Worm (Caenorhabditis elegans): ENCODE measurements around the gene M01B2.13.

The M01B2.13 gene

ce11 chrV:15290995-15291394 lies 25.3 kb upstream of the M01B2.13 start, which contains the start of gene cyp-34A2:
Gene cyp-34A2, minus strand, starts transcription at chrV:15291095.
- TF ChIP-seq ztf-23 (GFP tag; IDR thresholded peaks at IDR 0.05) = no peak
- no peak for TF ChIP-seq med-1 (GFP tag; optimal IDR thresholded peaks at IDR 0.05; ENCODE audit: insufficient read depth)
- no peak for TF ChIP-seq T22C8.4 (GFP tag; IDR thresholded peaks at IDR 0.05)
- no peak for TF ChIP-seq flt-1 (GFP tag; IDR thresholded peaks at IDR 0.05)
- no peak for TF ChIP-seq cog-1 (tag; optimal IDR thresholded peaks at IDR 0.05)
- TF ChIP-seq ztf-29 (GFP tag; IDR thresholded peaks at IDR 0.05) = no peak
- TF ChIP-seq klf-2 (GFP tag; conservative IDR thresholded peaks at IDR 0.05) = no peak
- TF ChIP-seq tab-1 (GFP tag; IDR thresholded peaks at IDR 0.05) = no peak
- no peak for TF ChIP-seq ref-1 (GFP tag; conservative IDR thresholded peaks at IDR 0.05)

- no peak for TF ChIP-seq med-1 (GFP tag; optimal IDR thresholded peaks at IDR 0.05; ENCODE audit: insufficient read depth)
- no peak for TF ChIP-seq T22C8.4 (GFP tag; IDR thresholded peaks at IDR 0.05)
- no peak for TF ChIP-seq ztf-29 (GFP tag; IDR thresholded peaks at IDR 0.05)
- no peak for TF ChIP-seq cog-1 (tag; optimal IDR thresholded peaks at IDR 0.05)
- no peak for TF ChIP-seq ref-1 (GFP tag; conservative IDR thresholded peaks at IDR 0.05)
- TF ChIP-seq klf-2 (GFP tag; conservative IDR thresholded peaks at IDR 0.05) = no peak
- no peak for TF ChIP-seq tab-1 (GFP tag; IDR thresholded peaks at IDR 0.05)
- no peak for TF ChIP-seq flt-1 (GFP tag; IDR thresholded peaks at IDR 0.05)
- no peak for TF ChIP-seq ztf-23 (GFP tag; IDR thresholded peaks at IDR 0.05)
Measured at ce11 chrV:15287856-15288255, 22.1 kb upstream of the M01B2.13 start, which contains the start of gene cyp-34A1. Gene cyp-34A1, minus strand, starts transcription at chrV:15287956.

DNA sequence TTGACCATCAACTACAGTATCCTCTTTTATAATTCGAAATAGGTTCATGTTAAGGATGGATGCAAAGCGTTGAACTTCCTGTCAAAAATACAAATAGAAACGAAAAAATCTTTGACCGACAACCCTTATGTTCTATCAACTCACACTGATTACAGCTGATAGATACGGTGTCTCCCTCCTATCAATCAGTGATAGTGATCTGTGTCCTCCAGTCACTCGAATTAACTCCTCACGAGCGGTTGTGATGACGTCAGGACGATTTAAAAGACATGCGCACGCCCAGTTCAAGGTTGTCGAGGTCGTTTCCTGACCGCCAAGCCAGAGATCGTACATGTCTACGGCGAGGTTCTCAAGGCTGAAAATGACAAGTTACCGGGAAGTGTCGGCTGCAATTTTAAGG lies 20.3 kb upstream of the M01B2.13 start:
- no peak for TF ChIP-seq T22C8.4 (GFP tag; IDR thresholded peaks at IDR 0.05)

DNA sequence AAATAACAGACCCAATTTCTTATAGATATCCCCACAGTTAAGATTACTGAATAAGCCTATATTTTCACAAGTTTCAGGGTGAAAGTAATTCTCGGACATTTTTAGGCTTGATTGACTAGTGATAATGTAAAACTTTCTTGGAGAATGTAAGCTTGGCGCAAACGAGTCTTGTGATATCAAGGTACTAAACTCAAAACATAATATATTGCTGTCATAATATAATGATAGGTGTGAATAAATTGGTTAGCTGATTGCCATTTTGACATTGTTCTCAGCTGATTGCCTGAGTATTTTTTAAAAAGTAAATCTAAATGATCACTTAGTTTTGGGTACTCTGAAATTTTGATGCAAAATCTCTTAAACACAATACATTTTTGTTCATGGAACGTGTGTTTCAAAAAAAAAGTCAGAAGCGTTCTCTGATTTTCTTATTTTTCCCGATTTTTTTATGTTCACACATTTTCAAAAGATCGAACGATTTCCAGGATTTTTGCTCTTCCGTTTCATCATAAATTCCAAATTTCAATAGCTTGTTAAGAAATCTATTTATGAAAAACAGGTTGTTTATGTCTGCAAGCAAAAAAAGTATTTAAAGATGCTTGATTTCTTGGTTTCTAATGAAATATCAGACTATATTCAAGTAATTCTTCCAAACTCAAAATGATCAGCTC lies 15.7 kb upstream of the M01B2.13 start, which contains the start of the genes srw-19 and srx-51:
TSS of gene srw-19 (minus strand) at position 101 of the 671 bp plus-strand sequence.
TSS of gene srx-51 (plus strand) at position 621 of the 671 bp plus-strand sequence.
- TF ChIP-seq ref-1 (GFP tag; conservative IDR thresholded peaks at IDR 0.05) = no peak
- TF ChIP-seq flt-1 (GFP tag; IDR thresholded peaks at IDR 0.05) = no peak
- no peak for TF ChIP-seq cog-1 (tag; optimal IDR thresholded peaks at IDR 0.05)
- TF ChIP-seq ztf-29 (GFP tag; IDR thresholded peaks at IDR 0.05) = no peak
- no peak for TF ChIP-seq ztf-23 (GFP tag; IDR thresholded peaks at IDR 0.05)
- TF ChIP-seq klf-2 (GFP tag; conservative IDR thresholded peaks at IDR 0.05) = no peak
- no peak for TF ChIP-seq med-1 (GFP tag; optimal IDR thresholded peaks at IDR 0.05; ENCODE audit: insufficient read depth)
- TF ChIP-seq tab-1 (GFP tag; IDR thresholded peaks at IDR 0.05) = no peak
- no peak for TF ChIP-seq T22C8.4 (GFP tag; IDR thresholded peaks at IDR 0.05)

DNA sequence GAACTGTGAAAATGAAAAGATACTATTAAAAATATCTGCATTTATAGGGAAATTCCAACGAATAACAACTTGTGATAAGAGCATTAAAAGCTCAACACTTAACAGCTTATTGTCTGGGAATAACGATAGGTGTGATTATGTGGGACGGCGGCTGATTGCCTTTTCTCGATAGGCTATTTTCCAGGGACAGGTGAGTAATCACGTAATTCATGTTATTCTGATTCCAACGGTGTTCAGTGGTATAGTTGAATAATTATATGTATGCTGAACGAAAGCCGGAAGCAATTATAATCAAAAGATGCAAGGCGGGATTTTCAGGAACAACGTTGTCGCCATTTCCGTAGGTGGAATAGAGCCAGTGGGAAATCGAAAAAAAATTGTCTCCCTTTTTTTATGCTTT lies 11.2 kb upstream of the M01B2.13 start, which contains the start of gene srw-17:
TSS of gene srw-17 (minus strand) at position 101 of the 400 bp plus-strand sequence.
- TF ChIP-seq ref-1 (GFP tag; conservative IDR thresholded peaks at IDR 0.05) (no peak), klf-2 (GFP tag; conservative IDR thresholded peaks at IDR 0.05) (no peak), T22C8.4 (GFP tag; IDR thresholded peaks at IDR 0.05) (no peak), tab-1 (GFP tag; IDR thresholded peaks at IDR 0.05) (no peak)

DNA sequence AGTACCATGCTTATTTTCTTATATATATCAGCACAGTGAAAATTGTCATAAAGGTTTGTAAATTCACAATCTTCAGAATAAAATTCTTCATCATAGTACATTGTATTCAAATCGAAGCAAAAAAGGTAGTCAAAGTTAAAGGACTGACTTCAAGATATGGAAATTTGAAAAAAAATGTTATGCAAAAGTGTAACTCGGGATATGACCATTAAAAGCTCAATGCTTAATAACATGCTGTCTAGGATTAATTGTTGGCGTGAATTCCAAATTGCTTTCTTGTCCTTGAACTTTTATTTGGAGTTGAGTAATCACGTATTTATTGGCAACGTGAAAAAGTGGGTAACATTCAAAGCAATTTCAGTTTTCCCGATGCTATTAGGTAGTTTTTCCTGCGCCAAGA lies 9.0 kb upstream of the M01B2.13 start, which contains the start of gene srw-16:
TSS of gene srw-16 (minus strand) at position 101 of the 400 bp plus-strand sequence.
- TF ChIP-seq ztf-23 (GFP tag; IDR thresholded peaks at IDR 0.05) (no peak), flt-1 (GFP tag; IDR thresholded peaks at IDR 0.05) (no peak), med-1 (GFP tag; optimal IDR thresholded peaks at IDR 0.05; ENCODE audit: insufficient read depth) (no peak), cog-1 (tag; optimal IDR thresholded peaks at IDR 0.05) (no peak), tab-1 (GFP tag; IDR thresholded peaks at IDR 0.05) (no peak), T22C8.4 (GFP tag; IDR thresholded peaks at IDR 0.05) (no peak)

DNA sequence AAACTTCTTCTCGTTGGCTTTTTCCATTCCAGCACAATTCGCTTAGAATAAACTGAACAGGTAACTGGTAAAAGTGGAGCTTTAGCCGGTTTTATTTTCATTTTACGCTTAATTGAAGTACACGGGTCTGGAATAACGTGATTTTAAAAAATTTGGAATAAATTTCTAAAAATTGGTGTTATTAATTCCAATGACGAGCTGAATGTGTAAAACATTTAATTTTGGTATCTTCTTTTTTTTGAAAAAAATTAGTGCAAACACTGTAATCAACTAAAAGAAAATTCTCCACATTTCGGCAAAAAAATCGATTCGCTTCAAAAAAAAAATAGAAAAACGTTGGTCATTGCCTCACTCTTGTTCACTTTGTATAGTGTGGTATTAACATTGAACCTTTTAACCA lies 6.5 kb upstream of the M01B2.13 start, which contains the start of gene T10H4.4:
TSS of gene T10H4.4 (minus strand) at position 101 of the 400 bp plus-strand sequence.
- TF ChIP-seq tab-1 (GFP tag; IDR thresholded peaks at IDR 0.05) (no peak), T22C8.4 (GFP tag; IDR thresholded peaks at IDR 0.05) (no peak), ztf-23 (GFP tag; IDR thresholded peaks at IDR 0.05) (no peak), ref-1 (GFP tag; conservative IDR thresholded peaks at IDR 0.05) (no peak), flt-1 (GFP tag; IDR thresholded peaks at IDR 0.05) (no peak), klf-2 (GFP tag; conservative IDR thresholded peaks at IDR 0.05) (no peak)

DNA sequence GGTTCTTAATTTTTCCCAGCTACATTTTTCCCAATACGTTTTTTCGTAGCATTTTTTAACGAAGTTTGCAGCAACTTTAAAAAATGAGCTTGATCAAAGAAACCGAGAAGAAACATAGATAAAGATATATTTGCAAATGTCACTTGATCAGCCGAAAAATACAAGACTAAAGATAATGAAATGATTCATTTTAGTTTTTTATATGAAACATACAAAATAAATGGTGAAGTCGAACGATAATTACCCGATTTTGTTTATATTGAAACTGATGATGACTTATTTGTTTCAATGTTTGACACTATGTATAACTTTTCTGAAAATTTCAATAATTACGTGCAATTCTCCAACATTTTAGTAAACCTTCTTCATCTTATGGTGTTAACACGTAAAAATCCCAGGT lies 2.6 kb upstream of the M01B2.13 start, which contains the start of gene srw-22:
TSS of gene srw-22 (plus strand) at position 301 of the 400 bp plus-strand sequence.
- no peak for TF ChIP-seq ztf-29 (GFP tag; IDR thresholded peaks at IDR 0.05)
- TF ChIP-seq med-1 (GFP tag; optimal IDR thresholded peaks at IDR 0.05; ENCODE audit: insufficient read depth) = no peak

DNA sequence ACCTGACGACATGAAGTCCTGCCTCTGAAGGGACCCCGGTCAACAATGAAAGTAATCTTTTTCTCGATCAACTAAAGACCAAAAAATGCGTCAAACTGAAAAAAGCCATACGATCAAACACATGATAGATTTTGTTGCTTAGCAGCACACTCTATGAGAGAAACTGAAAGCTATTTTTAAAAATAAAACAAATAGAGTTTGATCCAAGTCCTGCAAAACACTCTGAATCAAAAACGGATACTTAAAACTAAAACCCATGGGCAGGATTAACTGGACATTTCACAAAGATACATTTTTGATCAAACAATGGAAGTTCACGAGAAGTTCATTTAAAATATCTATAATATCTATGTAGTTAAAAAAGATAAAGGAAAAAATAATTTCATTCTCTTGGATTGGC lies 1.7 kb upstream of the M01B2.13 start, which contains the start of gene T10H4.13:
TSS of gene T10H4.13 (minus strand) at position 101 of the 400 bp plus-strand sequence.
- no peak for TF ChIP-seq klf-2 (GFP tag; conservative IDR thresholded peaks at IDR 0.05)
- TF ChIP-seq flt-1 (GFP tag; IDR thresholded peaks at IDR 0.05) = no peak
- TF ChIP-seq med-1 (GFP tag; optimal IDR thresholded peaks at IDR 0.05; ENCODE audit: insufficient read depth) = no peak
- TF ChIP-seq T22C8.4 (GFP tag; IDR thresholded peaks at IDR 0.05) = no peak
- no peak for TF ChIP-seq ztf-29 (GFP tag; IDR thresholded peaks at IDR 0.05)

DNA sequence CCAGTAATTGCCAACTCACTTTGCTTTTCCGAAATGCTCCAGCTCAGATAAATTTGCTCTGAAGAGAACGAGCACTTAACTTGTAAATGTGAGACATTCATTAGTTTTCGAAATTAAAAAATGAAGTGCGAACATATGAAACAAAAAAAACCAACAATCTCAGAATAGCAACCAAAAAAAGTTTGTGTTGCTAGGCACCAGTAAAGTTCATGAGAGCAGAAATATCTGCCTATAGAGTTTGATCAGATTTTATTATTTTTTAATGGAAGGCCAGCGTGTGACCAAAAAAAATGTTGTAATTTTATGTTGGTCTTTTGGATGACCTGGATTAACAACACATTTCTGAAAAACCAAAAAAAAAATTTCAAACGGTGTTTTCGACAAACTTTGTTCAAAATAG lies 1.6 kb downstream of the M01B2.13 start, which contains the start of gene M01B2.12:
TSS of gene M01B2.12 (minus strand) at position 101 of the 400 bp plus-strand sequence.
- TF ChIP-seq ref-1 (GFP tag; conservative IDR thresholded peaks at IDR 0.05) (no peak), tab-1 (GFP tag; IDR thresholded peaks at IDR 0.05) (no peak), T22C8.4 (GFP tag; IDR thresholded peaks at IDR 0.05) (no peak), med-1 (GFP tag; optimal IDR thresholded peaks at IDR 0.05; ENCODE audit: insufficient read depth) (no peak), cog-1 (tag; optimal IDR thresholded peaks at IDR 0.05) (no peak), klf-2 (GFP tag; conservative IDR thresholded peaks at IDR 0.05) (no peak), flt-1 (GFP tag; IDR thresholded peaks at IDR 0.05) (no peak), ztf-23 (GFP tag; IDR thresholded peaks at IDR 0.05) (no peak), ztf-29 (GFP tag; IDR thresholded peaks at IDR 0.05) (no peak)

Data from whole organism, midembryonic.